Fruit fly (Drosophila melanogaster): ENCODE data around the gene Syx17.

Gene Syx17

dm6 chr3L:4411951-4412350 is 8.7 kb downstream of the Syx17 start:
- no peak for TF ChIP-seq Smox (GFP tag; optimal IDR thresholded peaks at IDR 0.05)
- no peak for TF ChIP-seq fd85E (GFP tag; optimal IDR thresholded peaks at IDR 0.05)
- TF ChIP-seq Ets21C (GFP tag; optimal IDR thresholded peaks at IDR 0.05): no peak
- no peak for TF ChIP-seq esn (GFP tag; optimal IDR thresholded peaks at IDR 0.05)
- TF ChIP-seq topi (GFP tag; optimal IDR thresholded peaks at IDR 0.05): no peak
- TF ChIP-seq CG15336 (GFP tag; IDR thresholded peaks at IDR 0.05): no peak
- no peak for TF ChIP-seq CG32006 (GFP tag; optimal IDR thresholded peaks at IDR 0.05)
- TF ChIP-seq CG10669 (GFP tag; optimal IDR thresholded peaks at IDR 0.05): no peak

dm6 chr3L:4412974-4413373 is 9.7 kb downstream of the Syx17 start:
- TF ChIP-seq eg (GFP tag; IDR thresholded peaks at IDR 0.05) (peak; percentile 79), CG10669 (GFP tag; optimal IDR thresholded peaks at IDR 0.05) (no peak), salr (GFP tag; optimal IDR thresholded peaks at IDR 0.05) (no peak), achi (GFP tag; optimal IDR thresholded peaks at IDR 0.05) (no peak), pdm3 (GFP tag; optimal IDR thresholded peaks at IDR 0.05) (no peak), CG4318 (GFP tag; optimal IDR thresholded peaks at IDR 0.05) (no peak), CG11762 (GFP tag; optimal IDR thresholded peaks at IDR 0.05; ENCODE audit: insufficient read depth) (no peak), CG7368 (GFP tag; optimal IDR thresholded peaks at IDR 0.05) (no peak), Gug (GFP tag; IDR thresholded peaks at IDR 0.05) (peak; percentile 51), vri (GFP tag; optimal IDR thresholded peaks at IDR 0.05) (no peak), Sox15 (GFP tag; optimal IDR thresholded peaks at IDR 0.05) (no peak), Sox102F (GFP tag; optimal IDR thresholded peaks at IDR 0.05) (no peak), CG8119 (GFP tag; IDR thresholded peaks at IDR 0.05) (peak; percentile 33; the same call in 2 of the 3 replicates), net (GFP tag; optimal IDR thresholded peaks at IDR 0.05) (peak; percentile 17), Met (GFP tag; optimal IDR thresholded peaks at IDR 0.05) (no peak), CG31627 (GFP tag; optimal IDR thresholded peaks at IDR 0.05) (no peak), CG6163 (GFP tag; IDR thresholded peaks at IDR 0.05) (peak; percentile 70; the same call in 2 of the 3 replicates), Ets21C (GFP tag; optimal IDR thresholded peaks at IDR 0.05) (no peak), Hr38 (GFP tag; optimal IDR thresholded peaks at IDR 0.05) (no peak), Hr4 (GFP tag; optimal IDR thresholded peaks at IDR 0.05) (peak; percentile 48), CG11294 (GFP tag; IDR thresholded peaks at IDR 0.05) (peak; percentile 62), CG15336 (GFP tag; IDR thresholded peaks at IDR 0.05) (peak; percentile 53), lz (GFP tag; optimal IDR thresholded peaks at IDR 0.05) (no peak), CG9139 (GFP tag; optimal IDR thresholded peaks at IDR 0.05) (no peak), CG11902 (GFP tag; optimal IDR thresholded peaks at IDR 0.05) (no peak), CG6808 (GFP tag; optimal IDR thresholded peaks at IDR 0.05) (no peak), CG10631 (GFP tag; optimal IDR thresholded peaks at IDR 0.05) (no peak), CG6276 (GFP tag; optimal IDR thresholded peaks at IDR 0.05) (peak; percentile 32), CG1621 (tag; optimal IDR thresholded peaks at IDR 0.05) (no peak), CG6854 (GFP tag; optimal IDR thresholded peaks at IDR 0.05) (no peak), CG32006 (GFP tag; optimal IDR thresholded peaks at IDR 0.05) (peak; percentile 47), CG6792 (GFP tag; optimal IDR thresholded peaks at IDR 0.05) (no peak), Ets96B (tag; optimal IDR thresholded peaks at IDR 0.05) (no peak), Lpt (GFP tag; optimal IDR thresholded peaks at IDR 0.05) (peak; percentile 24), Sox14 (GFP tag; optimal IDR thresholded peaks at IDR 0.05) (no peak)

DNA sequence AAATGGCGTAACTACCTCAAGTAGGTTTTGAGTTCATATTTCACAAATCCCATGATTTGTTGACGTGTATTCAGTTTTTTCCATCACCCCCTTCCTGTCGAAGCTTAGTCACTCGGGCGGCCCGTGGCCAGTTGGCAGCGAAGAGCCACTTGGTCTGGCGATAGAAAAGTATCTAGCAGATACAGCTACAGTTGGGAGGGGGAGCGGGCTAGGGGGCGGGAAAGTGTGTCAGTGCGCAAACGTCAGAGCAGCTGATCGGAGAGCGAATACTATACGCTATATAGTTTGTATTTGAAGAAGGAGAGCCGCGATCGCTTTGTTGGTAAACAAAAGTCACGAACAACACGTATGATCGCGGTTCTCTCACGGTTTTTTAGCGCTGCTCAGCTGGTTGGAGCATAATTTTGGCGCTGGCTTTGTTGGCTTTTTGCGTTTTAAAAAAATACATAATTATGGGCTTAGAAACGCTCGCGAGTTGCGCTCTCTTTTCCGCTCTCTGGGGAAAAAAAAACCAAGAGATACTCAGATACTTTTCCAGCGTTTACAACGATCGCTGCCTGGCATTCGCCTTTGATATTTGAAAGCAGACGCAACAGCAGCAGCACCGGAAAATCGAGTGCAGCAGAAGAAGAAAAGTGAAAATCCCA is 10.6 kb downstream of the Syx17 start:
- TF ChIP-seq CG6808 (GFP tag; optimal IDR thresholded peaks at IDR 0.05) (no peak), Blimp-1 (GFP tag; optimal IDR thresholded peaks at IDR 0.05) (no peak), fkh (GFP tag; optimal IDR thresholded peaks at IDR 0.05) (peak; percentile 86), Smox (GFP tag; optimal IDR thresholded peaks at IDR 0.05) (no peak), salr (GFP tag; optimal IDR thresholded peaks at IDR 0.05) (no peak), Ets96B (tag; optimal IDR thresholded peaks at IDR 0.05) (no peak), Hr38 (GFP tag; optimal IDR thresholded peaks at IDR 0.05) (no peak), pdm3 (GFP tag; optimal IDR thresholded peaks at IDR 0.05) (no peak), Gug (GFP tag; IDR thresholded peaks at IDR 0.05) (peak; percentile 34; the same call in 1 of the 2 replicates), CG9139 (GFP tag; optimal IDR thresholded peaks at IDR 0.05) (no peak), CG10669 (GFP tag; optimal IDR thresholded peaks at IDR 0.05) (no peak), CG8119 (GFP tag; IDR thresholded peaks at IDR 0.05) (peak; percentile 13; the same call in 1 of the 3 replicates), CG6276 (GFP tag; optimal IDR thresholded peaks at IDR 0.05) (no peak), Eip93F (GFP tag; optimal IDR thresholded peaks at IDR 0.05) (no peak), Hr4 (GFP tag; optimal IDR thresholded peaks at IDR 0.05) (peak; percentile 18), lz (GFP tag; optimal IDR thresholded peaks at IDR 0.05) (no peak), CG11294 (GFP tag; IDR thresholded peaks at IDR 0.05) (no peak), Sox14 (GFP tag; optimal IDR thresholded peaks at IDR 0.05) (no peak), cyc (GFP tag; optimal IDR thresholded peaks at IDR 0.05) (no peak), CG15336 (GFP tag; IDR thresholded peaks at IDR 0.05) (peak; percentile 31), Hr39 (GFP tag; optimal IDR thresholded peaks at IDR 0.05) (no peak), OdsH (GFP tag; optimal IDR thresholded peaks at IDR 0.05) (no peak), Ets21C (GFP tag; optimal IDR thresholded peaks at IDR 0.05) (no peak), CG4318 (GFP tag; optimal IDR thresholded peaks at IDR 0.05) (no peak), CG6854 (GFP tag; optimal IDR thresholded peaks at IDR 0.05) (no peak), Sox102F (GFP tag; optimal IDR thresholded peaks at IDR 0.05) (no peak), CG7368 (GFP tag; optimal IDR thresholded peaks at IDR 0.05) (no peak), fd85E (GFP tag; optimal IDR thresholded peaks at IDR 0.05) (no peak)

All from whole organism, prepupa.